Worm (Caenorhabditis elegans) whole organism, L1 larva: ENCODE results near the gene E02H4.4.

Source experiments
- lin-15B ChIP-seq: fragments of 150-350 bp; sonication (generic microtip); optimal IDR thresholded peaks from 3 replicates; lab custom pipeline; 2014; ENCODE audit warnings: missing biosample characterization, missing genetic modification characterization
- nhr-12 ChIP-seq: sonication (generic microtip); optimal IDR thresholded peaks from 2 replicates; lab custom pipeline; 2017; ENCODE audit warnings: missing biosample characterization, missing genetic modification characterization

ce11 chrX:14236121-14236824, 21.5 kb upstream of the E02H4.4 start:
- TF ChIP-seq nhr-12 (tag; lab: Kevin White, UChicago) (no peak), lin-15B (tag; lab: Kevin White, UChicago) (no peak)
